Worm (Caenorhabditis elegans): ENCODE measurements around the gene T07E3.2.
A peak's percentile ranks its signal among the peaks of the same experiment; 100 is the strongest.

Gene T07E3.2

ce11 chrIII:6914840-6915239 is 8.3 kb downstream of the T07E3.2 start:
- no peak for TF ChIP-seq dao-5 (tag; optimal IDR thresholded peaks at IDR 0.05)
- TF ChIP-seq him-1 (tag; optimal IDR thresholded peaks at IDR 0.05): no peak
- no peak for TF ChIP-seq W03F9.2 (tag; optimal IDR thresholded peaks at IDR 0.05)

- TF ChIP-seq him-1 (tag; optimal IDR thresholded peaks at IDR 0.05) (no peak), dao-5 (tag; optimal IDR thresholded peaks at IDR 0.05) (no peak)
Observed at ce11 chrIII:6928725-6929124, 22.2 kb downstream of the T07E3.2 start, which contains the start of gene flap-1. Gene flap-1, minus strand, starts transcription at chrIII:6928825.

ce11 chrIII:6929558-6930167 is 23.2 kb downstream of the T07E3.2 start, which contains the start of gene inf-1:
Gene inf-1, plus strand, starts transcription at chrIII:6930134.
- peak; percentile 77 for TF ChIP-seq W03F9.2 (tag; optimal IDR thresholded peaks at IDR 0.05)
- TF ChIP-seq him-1 (tag; optimal IDR thresholded peaks at IDR 0.05): no peak

ce11 chrIII:6931896-6932295 is 25.4 kb downstream of the T07E3.2 start, which contains the start of gene byn-1:
Gene byn-1, plus strand, starts transcription at chrIII:6932001.
- TF ChIP-seq him-1 (tag; optimal IDR thresholded peaks at IDR 0.05): no peak
- no peak for TF ChIP-seq W03F9.2 (tag; optimal IDR thresholded peaks at IDR 0.05)
- no peak for TF ChIP-seq dao-5 (tag; optimal IDR thresholded peaks at IDR 0.05)

- TF ChIP-seq him-1 (tag; optimal IDR thresholded peaks at IDR 0.05) (no peak), dao-5 (tag; optimal IDR thresholded peaks at IDR 0.05) (no peak), W03F9.2 (tag; optimal IDR thresholded peaks at IDR 0.05) (no peak)
Observed at ce11 chrIII:6935269-6936017, 28.9 kb downstream of the T07E3.2 start, which contains the start of the genes F57B9.8 and coq-2. Gene F57B9.8, minus strand, starts transcription at chrIII:6935319. Gene coq-2, plus strand, starts transcription at chrIII:6935967.

- TF ChIP-seq W03F9.2 (tag; optimal IDR thresholded peaks at IDR 0.05): no peak
- no peak for TF ChIP-seq dao-5 (tag; optimal IDR thresholded peaks at IDR 0.05)
- TF ChIP-seq him-1 (tag; optimal IDR thresholded peaks at IDR 0.05): no peak
Observed at ce11 chrIII:6939523-6939922, 33.0 kb downstream of the T07E3.2 start, which contains the start of gene F57B9.3. Gene F57B9.3, plus strand, starts transcription at chrIII:6939823.

- TF ChIP-seq W03F9.2 (tag; optimal IDR thresholded peaks at IDR 0.05) (no peak), him-1 (tag; optimal IDR thresholded peaks at IDR 0.05) (no peak), dao-5 (tag; optimal IDR thresholded peaks at IDR 0.05) (no peak)
Observed at ce11 chrIII:6945319-6945718, 38.8 kb downstream of the T07E3.2 start.

- no peak for TF ChIP-seq W03F9.2 (tag; optimal IDR thresholded peaks at IDR 0.05)
- no peak for TF ChIP-seq dao-5 (tag; optimal IDR thresholded peaks at IDR 0.05)
- no peak for TF ChIP-seq him-1 (tag; optimal IDR thresholded peaks at IDR 0.05)
Observed at ce11 chrIII:6945747-6946146, 39.2 kb downstream of the T07E3.2 start, which contains the start of gene abu-13. Gene abu-13, minus strand, starts transcription at chrIII:6945898.

ce11 chrIII:6946382-6946781 is 39.9 kb downstream of the T07E3.2 start, which contains the start of gene let-711:
Gene let-711, plus strand, starts transcription at chrIII:6946718.
- TF ChIP-seq dao-5 (tag; optimal IDR thresholded peaks at IDR 0.05) (no peak), W03F9.2 (tag; optimal IDR thresholded peaks at IDR 0.05) (no peak), him-1 (tag; optimal IDR thresholded peaks at IDR 0.05) (no peak)

- TF ChIP-seq W03F9.2 (tag; optimal IDR thresholded peaks at IDR 0.05) (no peak), him-1 (tag; optimal IDR thresholded peaks at IDR 0.05) (no peak), dao-5 (tag; optimal IDR thresholded peaks at IDR 0.05) (no peak)
Observed at ce11 chrIII:6947896-6948295, 41.4 kb downstream of the T07E3.2 start.

ce11 chrIII:6951435-6951834 is 44.9 kb downstream of the T07E3.2 start:
- no peak for TF ChIP-seq W03F9.2 (tag; optimal IDR thresholded peaks at IDR 0.05)
- TF ChIP-seq him-1 (tag; optimal IDR thresholded peaks at IDR 0.05): no peak
- TF ChIP-seq dao-5 (tag; optimal IDR thresholded peaks at IDR 0.05): no peak

- TF ChIP-seq W03F9.2 (tag; optimal IDR thresholded peaks at IDR 0.05) (no peak), dao-5 (tag; optimal IDR thresholded peaks at IDR 0.05) (no peak), him-1 (tag; optimal IDR thresholded peaks at IDR 0.05) (no peak)
Observed at ce11 chrIII:6953373-6953772, 46.9 kb downstream of the T07E3.2 start.

- no peak for TF ChIP-seq W03F9.2 (tag; optimal IDR thresholded peaks at IDR 0.05)
Observed at ce11 chrIII:6953978-6954377, 47.5 kb downstream of the T07E3.2 start.

- no peak for TF ChIP-seq him-1 (tag; optimal IDR thresholded peaks at IDR 0.05)
Observed at ce11 chrIII:6955766-6956165, 49.3 kb downstream of the T07E3.2 start.
